Fruit fly (Drosophila melanogaster) whole organism, embryonic: ENCODE data around the gene CG43312.
A peak's percentile ranks its signal among the peaks of the same experiment; 100 is the strongest.

Experiments
- Abd-B ChIP-seq: fragments of 200-800 bp; sonication (Bioruptor generic); optimal IDR thresholded peaks from 2 replicates; lab custom pipeline; 2018; ENCODE audit warnings: missing biosample characterization, mild to moderate bottlenecking, missing genetic modification characterization, moderate library complexity
- Asciz ChIP-seq: fragments of 200-800 bp; sonication (Bioruptor generic); optimal IDR thresholded peaks from 2 replicates; lab custom pipeline; 2017; ENCODE audit warnings: missing biosample characterization, mild to moderate bottlenecking, missing genetic modification characterization, missing genetic modification reagents
- Atf6 ChIP-seq: fragments of 200-800 bp; sonication (Bioruptor generic); IDR thresholded peaks from 2 replicates; pipeline ENCODE4 v1.3.6; 2022; ENCODE audit warnings: missing biosample characterization, missing genetic modification characterization
- B-H2 ChIP-seq: fragments of 200-800 bp; sonication (Bioruptor generic); optimal IDR thresholded peaks from 2 replicates; lab custom pipeline; 2018; ENCODE audit warnings: missing biosample characterization, mild to moderate bottlenecking, missing genetic modification characterization
- BEAF-32 ChIP-seq: fragments of 200-800 bp; sonication (Bioruptor generic); optimal IDR thresholded peaks from 3 replicates; lab custom pipeline; 2017; ENCODE audit warnings: missing biosample characterization, missing genetic modification characterization, mild to moderate bottlenecking, moderate library complexity, missing genetic modification reagents
- Blimp-1 ChIP-seq: fragments of 200-800 bp; sonication (Bioruptor generic); optimal IDR thresholded peaks from 3 replicates; lab custom pipeline; 2018; ENCODE audit warnings: missing biosample characterization, missing genetic modification characterization, mild to moderate bottlenecking, moderate library complexity, missing genetic modification reagents
- CG1024 ChIP-seq: fragments of 200-800 bp; sonication (Bioruptor generic); IDR thresholded peaks from 2 replicates; pipeline ENCODE4 v1.3.6; 2022; ENCODE audit warnings: missing biosample characterization, missing genetic modification characterization
- CG10267 ChIP-seq: fragments of 200-800 bp; sonication (Bioruptor generic); optimal IDR thresholded peaks from 2 replicates; lab custom pipeline; 2018; ENCODE audit warnings: missing biosample characterization, mild to moderate bottlenecking, missing genetic modification characterization, moderate library complexity
- CG10431 ChIP-seq: fragments of 200-800 bp; sonication (Bioruptor generic); optimal IDR thresholded peaks from 3 replicates; lab custom pipeline; 2018; ENCODE audit warnings: missing biosample characterization, mild to moderate bottlenecking, missing genetic modification characterization
- CG11398 ChIP-seq: fragments of 200-800 bp; sonication (Bioruptor generic); optimal IDR thresholded peaks from 2 replicates; lab custom pipeline; 2016; ENCODE audit warnings: missing biosample characterization, missing genetic modification characterization
- CG11695 ChIP-seq: fragments of 200-800 bp; sonication (Bioruptor generic); IDR thresholded peaks from 3 replicates; pipeline ENCODE4 v1.3.6; 2022; ENCODE audit warnings: missing biosample characterization, missing genetic modification characterization
- CG12071 ChIP-seq: fragments of 200-800 bp; sonication (Bioruptor generic); optimal IDR thresholded peaks from 3 replicates; lab custom pipeline; 2018; ENCODE audit warnings: missing biosample characterization, mild to moderate bottlenecking, missing genetic modification characterization
- CG12942 ChIP-seq: fragments of 200-800 bp; sonication (Bioruptor generic); optimal IDR thresholded peaks from 3 replicates; lab custom pipeline; 2016; ENCODE audit warnings: missing biosample characterization, missing genetic modification characterization
- CG31441 ChIP-seq: fragments of 200-800 bp; sonication (Bioruptor generic); IDR thresholded peaks from 2 replicates; pipeline ENCODE4 v1.3.6; 2022; ENCODE audit warnings: missing biosample characterization, missing genetic modification characterization
- CG4730 ChIP-seq: fragments of 200-800 bp; sonication (Bioruptor generic); IDR thresholded peaks from 2 replicates; pipeline ENCODE4 v1.3.6; 2022; ENCODE audit warnings: missing biosample characterization, missing genetic modification characterization
- CG8359 ChIP-seq: fragments of 200-800 bp; sonication (Bioruptor generic); optimal IDR thresholded peaks from 2 replicates; lab custom pipeline; 2017; ENCODE audit warnings: missing biosample characterization, mild to moderate bottlenecking, missing genetic modification characterization, borderline replicate concordance
- CG8388 ChIP-seq: fragments of 200-800 bp; sonication (Bioruptor generic); optimal IDR thresholded peaks from 2 replicates; lab custom pipeline; 2019; ENCODE audit warnings: missing biosample characterization, mild to moderate bottlenecking, missing genetic modification characterization, moderate library complexity
- CG9817 ChIP-seq: fragments of 200-800 bp; sonication (Bioruptor generic); optimal IDR thresholded peaks from 2 replicates; lab custom pipeline; 2018; ENCODE audit warnings: missing biosample characterization, mild to moderate bottlenecking, missing genetic modification characterization, moderate library complexity
- CG9932 ChIP-seq: fragments of 200-800 bp; sonication (Bioruptor generic); IDR thresholded peaks from 2 replicates; pipeline ENCODE4 v1.3.6; 2022; ENCODE audit warnings: missing biosample characterization, missing genetic modification characterization
- Dek ChIP-seq: fragments of 200-800 bp; sonication (Bioruptor generic); optimal IDR thresholded peaks from 3 replicates; lab custom pipeline; 2019; ENCODE audit warnings: missing biosample characterization, mild to moderate bottlenecking, missing genetic modification characterization, moderate library complexity
- Fer1 ChIP-seq: fragments of 200-800 bp; sonication (Bioruptor generic); optimal IDR thresholded peaks from 2 replicates; lab custom pipeline; 2017; ENCODE audit warnings: missing biosample characterization, mild to moderate bottlenecking, missing genetic modification characterization
- Gsc ChIP-seq: fragments of 200-800 bp; sonication (Bioruptor generic); IDR thresholded peaks from 2 replicates; pipeline ENCODE4 v1.3.6; 2022; ENCODE audit warnings: missing biosample characterization, missing genetic modification characterization
- H15 ChIP-seq: fragments of 200-800 bp; sonication (Bioruptor generic); IDR thresholded peaks from 3 replicates; pipeline ENCODE4 v1.3.6; 2022; ENCODE audit warnings: missing biosample characterization, missing genetic modification characterization
- H2.0 ChIP-seq: fragments of 200-800 bp; sonication (Bioruptor generic); IDR thresholded peaks from 2 replicates; pipeline ENCODE4 v1.3.6; 2022; ENCODE audit warnings: missing biosample characterization, missing genetic modification characterization
- HLH54F ChIP-seq: fragments of 200-800 bp; sonication (Bioruptor generic); optimal IDR thresholded peaks from 3 replicates; lab custom pipeline; 2016; ENCODE audit warnings: missing biosample characterization, missing genetic modification characterization
- Hmr ChIP-seq: fragments of 200-800 bp; sonication (Bioruptor generic); optimal IDR thresholded peaks from 3 replicates; lab custom pipeline; 2017; ENCODE audit warnings: mild to moderate bottlenecking, missing biosample characterization, missing genetic modification reagents, missing genetic modification characterization
- Hr51 ChIP-seq, 2 experiments: fragments of 200-800 bp; sonication (Bioruptor generic); optimal IDR thresholded peaks; 2 replicates in 1 of 2; 3 replicates in 1 of 2; lab custom pipeline; 2016 to 2018; ENCODE audit warnings: missing biosample characterization in 2 of 2, missing genetic modification characterization in 2 of 2, mild to moderate bottlenecking in 1 of 2, moderate library complexity in 1 of 2
- Jarid2 ChIP-seq: fragments of 200-800 bp; sonication (Bioruptor generic); optimal IDR thresholded peaks from 3 replicates; lab custom pipeline; 2017; ENCODE audit warnings: mild to moderate bottlenecking, missing biosample characterization, missing genetic modification reagents, missing genetic modification characterization
- Meics ChIP-seq: fragments of 200-800 bp; sonication (Bioruptor generic); optimal IDR thresholded peaks from 2 replicates; lab custom pipeline; 2017; ENCODE audit warnings: missing biosample characterization, mild to moderate bottlenecking, missing genetic modification characterization
- Sox100B ChIP-seq: fragments of 200-800 bp; sonication (Bioruptor generic); optimal IDR thresholded peaks from 3 replicates; lab custom pipeline; 2018; ENCODE audit warnings: missing biosample characterization, mild to moderate bottlenecking, missing genetic modification characterization
- Sry-β ChIP-seq: fragments of 200-800 bp; sonication (Bioruptor generic); optimal IDR thresholded peaks from 2 replicates; lab custom pipeline; 2018; ENCODE audit warnings: missing biosample characterization, mild to moderate bottlenecking, missing genetic modification characterization, moderate library complexity
- Xrp1 ChIP-seq: fragments of 200-800 bp; sonication (Bioruptor generic); IDR thresholded peaks from 2 replicates; pipeline ENCODE4 v1.3.6; 2022; ENCODE audit warnings: missing biosample characterization, missing genetic modification characterization
- bcd ChIP-seq: fragments of 200-800 bp; sonication (Bioruptor generic); optimal IDR thresholded peaks from 2 replicates; lab custom pipeline; 2017; ENCODE audit warnings: missing biosample characterization, mild to moderate bottlenecking, missing genetic modification characterization
- crc ChIP-seq: fragments of 200-800 bp; sonication (Bioruptor generic); optimal IDR thresholded peaks from 2 replicates; lab custom pipeline; 2016; ENCODE audit warnings: missing biosample characterization, missing genetic modification characterization
- cwo ChIP-seq: fragments of 200-800 bp; sonication (Bioruptor generic); optimal IDR thresholded peaks from 3 replicates; lab custom pipeline; 2017; ENCODE audit warnings: missing biosample characterization, missing genetic modification characterization, mild to moderate bottlenecking, moderate library complexity, missing genetic modification reagents
- fd3F ChIP-seq: fragments of 200-800 bp; sonication (Bioruptor generic); optimal IDR thresholded peaks from 2 replicates; lab custom pipeline; 2018; ENCODE audit warnings: missing biosample characterization, mild to moderate bottlenecking, missing genetic modification characterization, moderate library complexity
- inv ChIP-seq: fragments of 200-800 bp; sonication (Bioruptor generic); IDR thresholded peaks from 2 replicates; pipeline ENCODE4 v1.3.6; 2022; ENCODE audit warnings: missing biosample characterization, missing genetic modification characterization; ENCODE audit not compliant: partially characterized antibody
- jigr1 ChIP-seq: fragments of 200-800 bp; sonication (Bioruptor generic); IDR thresholded peaks from 3 replicates; pipeline ENCODE4 v1.3.6; 2022; ENCODE audit warnings: missing biosample characterization, missing genetic modification characterization
- jing ChIP-seq: fragments of 200-800 bp; sonication (Bioruptor generic); optimal IDR thresholded peaks from 2 replicates; lab custom pipeline; 2018; ENCODE audit warnings: missing biosample characterization, mild to moderate bottlenecking, missing genetic modification characterization
- ken ChIP-seq: fragments of 200-800 bp; sonication (Bioruptor generic); IDR thresholded peaks from 3 replicates; pipeline ENCODE4 v1.3.6; 2022; ENCODE audit warnings: missing biosample characterization, missing genetic modification characterization
- mld ChIP-seq: fragments of 200-800 bp; sonication (Bioruptor generic); IDR thresholded peaks from 3 replicates; pipeline ENCODE4 v1.3.6; 2022; ENCODE audit warnings: missing biosample characterization, missing genetic modification characterization; ENCODE audit not compliant: partially characterized antibody
- pzg ChIP-seq: fragments of 200-800 bp; sonication (Bioruptor generic); optimal IDR thresholded peaks from 3 replicates; lab custom pipeline; 2018; ENCODE audit warnings: missing biosample characterization, mild to moderate bottlenecking, missing genetic modification characterization, moderate library complexity
- rib ChIP-seq: fragments of 200-800 bp; sonication (Bioruptor generic); IDR thresholded peaks from 2 replicates; pipeline ENCODE4 v1.3.6; 2022; ENCODE audit warnings: missing biosample characterization, missing genetic modification characterization
- row ChIP-seq: fragments of 200-800 bp; sonication (Bioruptor generic); IDR thresholded peaks from 3 replicates; pipeline ENCODE4 v1.3.6; 2022; ENCODE audit warnings: missing biosample characterization, missing genetic modification characterization
- sna ChIP-seq: fragments of 200-800 bp; sonication (Bioruptor generic); IDR thresholded peaks from 2 replicates; pipeline ENCODE4 v1.3.6; 2022; ENCODE audit warnings: missing biosample characterization, missing genetic modification characterization; ENCODE audit not compliant: partially characterized antibody
- so ChIP-seq: fragments of 200-800 bp; sonication (Bioruptor generic); IDR thresholded peaks from 3 replicates; pipeline ENCODE4 v1.3.6; 2022; ENCODE audit warnings: missing biosample characterization, missing genetic modification characterization
- sr ChIP-seq: fragments of 200-800 bp; sonication (Bioruptor generic); IDR thresholded peaks from 3 replicates; pipeline ENCODE4 v1.3.6; 2022; ENCODE audit warnings: missing biosample characterization, missing genetic modification characterization
- trem ChIP-seq: fragments of 200-800 bp; optimal IDR thresholded peaks from 3 replicates; lab custom pipeline; 2019; ENCODE audit warnings: missing biosample characterization, mild to moderate bottlenecking, missing genetic modification characterization, moderate library complexity
- zfh1 ChIP-seq: fragments of 200-800 bp; sonication (Bioruptor generic); IDR thresholded peaks from 3 replicates; pipeline ENCODE4 v1.3.6; 2022; ENCODE audit warnings: missing biosample characterization, missing genetic modification characterization

Gene CG43312

dm6 chr3L:22471586-22472291, 29.7 kb upstream of the CG43312 start (continued):
- TF ChIP-seq cwo, result peak; percentile 73
- peak; percentile 73 for TF ChIP-seq Dek
- TF ChIP-seq BEAF-32 (GFP tag; lab: Kevin White, UChicago), result no peak
- no peak for TF ChIP-seq CG12071
- no peak for TF ChIP-seq jigr1
- peak; percentile 30 for TF ChIP-seq CG8388 (GFP tag; lab: Kevin White, UChicago)
- TF ChIP-seq row (GFP tag; lab: Robert Waterston, UW), result peak; percentile 74
- TF ChIP-seq rib, result peak; percentile 41; the same call in 1 of the 2 replicates
- TF ChIP-seq CG1024 (GFP tag; lab: Robert Waterston, UW), result no peak
- no peak for TF ChIP-seq Sox100B
- TF ChIP-seq trem (tag; lab: Kevin White, UChicago), result no peak
- TF ChIP-seq CG9932, result peak; percentile 71
- TF ChIP-seq CG11695, result peak; percentile 59; the same call in 1 of the 3 replicates
- peak; percentile 72 for TF ChIP-seq Hmr (GFP tag; lab: Kevin White, UChicago)
- peak; percentile 36 for TF ChIP-seq B-H2 (GFP tag; lab: Kevin White, UChicago)
- peak; percentile 29; the same call in 1 of the 2 replicates for TF ChIP-seq CG4730 (GFP tag; lab: Robert Waterston, UW)
- peak; percentile 34 for TF ChIP-seq Jarid2 (GFP tag; lab: Kevin White, UChicago)
- no peak for TF ChIP-seq Xrp1 (GFP tag; lab: Robert Waterston, UW)
- no peak for TF ChIP-seq CG11398
- TF ChIP-seq inv (GFP tag; lab: Robert Waterston, UW), result no peak
- no peak for TF ChIP-seq so (GFP tag; lab: Robert Waterston, UW)
- TF ChIP-seq Blimp-1 (GFP tag; lab: Kevin White, UChicago), result peak; percentile 28
- TF ChIP-seq H2.0 (GFP tag; lab: Robert Waterston, UW), result peak; percentile 51
- no peak for TF ChIP-seq sna
- TF ChIP-seq HLH54F (GFP tag; lab: Kevin White, UChicago), result no peak
- no peak for TF ChIP-seq zfh1 (GFP tag; lab: Robert Waterston, UW)
- TF ChIP-seq H15 (GFP tag; lab: Robert Waterston, UW), result no peak
- no peak for TF ChIP-seq Sry-β (GFP tag; lab: Kevin White, UChicago)
- peak; percentile 6 for TF ChIP-seq CG8359 (GFP tag; lab: Kevin White, UChicago)
- TF ChIP-seq jing, result no peak
- TF ChIP-seq sr (GFP tag; lab: Robert Waterston, UW), result no peak
- peak; percentile 52 for TF ChIP-seq CG31441
- no peak for TF ChIP-seq CG10267 (tag; lab: Kevin White, UChicago)
- TF ChIP-seq Atf6 (GFP tag; lab: Robert Waterston, UW), result no peak
- TF ChIP-seq Asciz (GFP tag; lab: Kevin White, UChicago), result peak; percentile 21
- TF ChIP-seq Hr51 (GFP tag; optimal IDR thresholded peaks at IDR 0.05; lab: Kevin White, UChicago), result peak in 1 of 2 experiments; percentile 67
- peak; percentile 51 for TF ChIP-seq fd3F (GFP tag; lab: Kevin White, UChicago)
- no peak for TF ChIP-seq crc
- TF ChIP-seq CG10431 (GFP tag; lab: Kevin White, UChicago), result no peak
- peak; percentile 46 for TF ChIP-seq bcd
- peak; percentile 78 for TF ChIP-seq Meics
- TF ChIP-seq CG9817 (tag; lab: Kevin White, UChicago), result peak; percentile 60
- TF ChIP-seq Abd-B (GFP tag; lab: Kevin White, UChicago), result peak; percentile 23
- no peak for TF ChIP-seq mld
- TF ChIP-seq pzg, result no peak
- no peak for TF ChIP-seq ken (GFP tag; lab: Robert Waterston, UW)
- TF ChIP-seq Fer1, result no peak
- no peak for TF ChIP-seq CG12942 (GFP tag; lab: Kevin White, UChicago)
- TF ChIP-seq Gsc, result no peak
